Fruit fly (Drosophila melanogaster) whole organism, embryonic: Measurements from ENCODE around the gene Hsp22.

Experiments used
- Atf6 ChIP-seq: fragments of 200-800 bp; sonication (Bioruptor generic); IDR thresholded peaks from 2 replicates; pipeline ENCODE4 v1.3.6; 2022; ENCODE audit warnings: missing biosample characterization, missing genetic modification characterization
- BEAF-32 ChIP-seq: fragments of 200-800 bp; sonication (Bioruptor generic); optimal IDR thresholded peaks from 3 replicates; lab custom pipeline; 2017; ENCODE audit warnings: missing biosample characterization, missing genetic modification characterization, mild to moderate bottlenecking, moderate library complexity, missing genetic modification reagents
- CG11695 ChIP-seq: fragments of 200-800 bp; sonication (Bioruptor generic); IDR thresholded peaks from 3 replicates; pipeline ENCODE4 v1.3.6; 2022; ENCODE audit warnings: missing biosample characterization, missing genetic modification characterization
- CG12104 ChIP-seq: fragments of 200-800 bp; sonication (Bioruptor generic); optimal IDR thresholded peaks from 3 replicates; lab custom pipeline; 2016; ENCODE audit warnings: missing biosample characterization, missing genetic modification characterization
- CG1603 ChIP-seq: fragments of 200-800 bp; sonication (Bioruptor generic); optimal IDR thresholded peaks from 2 replicates; lab custom pipeline; 2019; ENCODE audit warnings: missing biosample characterization, mild to moderate bottlenecking, missing genetic modification characterization, moderate library complexity
- CG17568 ChIP-seq: fragments of 200-800 bp; sonication (Bioruptor generic); optimal IDR thresholded peaks from 2 replicates; lab custom pipeline; 2018; ENCODE audit warnings: missing biosample characterization, mild to moderate bottlenecking, missing genetic modification characterization, moderate library complexity
- CG1832 ChIP-seq: fragments of 200-800 bp; sonication (Bioruptor generic); optimal IDR thresholded peaks from 2 replicates; lab custom pipeline; 2017; ENCODE audit warnings: missing biosample characterization, mild to moderate bottlenecking, missing genetic modification characterization, inconsistent platforms
- CG30431 ChIP-seq: fragments of 200-800 bp; sonication (Bioruptor generic); optimal IDR thresholded peaks from 2 replicates; lab custom pipeline; 2017; ENCODE audit warnings: missing biosample characterization, missing genetic modification characterization
- CG4617 ChIP-seq: fragments of 200-800 bp; sonication (Bioruptor generic); optimal IDR thresholded peaks from 3 replicates; lab custom pipeline; 2016; ENCODE audit warnings: missing biosample characterization, missing genetic modification characterization, borderline replicate concordance
- CG5953 ChIP-seq: fragments of 200-800 bp; sonication (Bioruptor generic); IDR thresholded peaks from 2 replicates; pipeline ENCODE4 v1.3.6; 2022; ENCODE audit warnings: missing biosample characterization, missing genetic modification characterization
- CG6254 ChIP-seq: fragments of 200-800 bp; sonication (Bioruptor generic); optimal IDR thresholded peaks from 3 replicates; lab custom pipeline; 2017; ENCODE audit warnings: mild to moderate bottlenecking, missing biosample characterization, missing genetic modification reagents, missing genetic modification characterization
- CG7357 ChIP-seq: fragments of 200-800 bp; sonication (Bioruptor generic); IDR thresholded peaks from 3 replicates; pipeline ENCODE4 v1.3.6; 2022; ENCODE audit warnings: missing biosample characterization, missing genetic modification characterization
- CG8089 ChIP-seq: fragments of 200-800 bp; sonication (Bioruptor generic); optimal IDR thresholded peaks from 3 replicates; lab custom pipeline; 2016; ENCODE audit warnings: missing biosample characterization, missing genetic modification characterization
- Dp ChIP-seq: fragments of 200-800 bp; sonication (Bioruptor generic); optimal IDR thresholded peaks from 2 replicates; lab custom pipeline; 2018; ENCODE audit warnings: missing biosample characterization, mild to moderate bottlenecking, missing genetic modification characterization, moderate library complexity
- Fer2 ChIP-seq: fragments of 200-800 bp; sonication (Bioruptor generic); optimal IDR thresholded peaks from 2 replicates; lab custom pipeline; 2018; ENCODE audit warnings: missing biosample characterization, mild to moderate bottlenecking, missing genetic modification characterization, moderate library complexity
- Gug ChIP-seq: fragments of 200-800 bp; sonication (Bioruptor generic); IDR thresholded peaks from 4 replicates; pipeline ENCODE4 v1.3.6; 2022; ENCODE audit warnings: missing biosample characterization, missing genetic modification characterization
- HmgZ ChIP-seq: fragments of 200-800 bp; sonication (Bioruptor generic); optimal IDR thresholded peaks from 2 replicates; lab custom pipeline; 2018; ENCODE audit warnings: missing biosample characterization, mild to moderate bottlenecking, missing genetic modification characterization
- Lhr ChIP-seq: fragments of 200-800 bp; sonication (Bioruptor generic); optimal IDR thresholded peaks from 3 replicates; lab custom pipeline; 2017; ENCODE audit warnings: mild to moderate bottlenecking, missing biosample characterization, missing genetic modification reagents, missing genetic modification characterization
- Meics ChIP-seq: fragments of 200-800 bp; sonication (Bioruptor generic); optimal IDR thresholded peaks from 2 replicates; lab custom pipeline; 2017; ENCODE audit warnings: missing biosample characterization, mild to moderate bottlenecking, missing genetic modification characterization
- Oaz ChIP-seq: fragments of 200-800 bp; sonication (Bioruptor generic); IDR thresholded peaks from 2 replicates; pipeline ENCODE4 v1.3.6; 2022; ENCODE audit warnings: missing biosample characterization, missing genetic modification characterization
- PHDP ChIP-seq: fragments of 200-800 bp; sonication (Bioruptor generic); optimal IDR thresholded peaks from 3 replicates; lab custom pipeline; 2018; ENCODE audit warnings: missing biosample characterization, mild to moderate bottlenecking, missing genetic modification characterization, moderate library complexity
- Rfx ChIP-seq: fragments of 200-800 bp; sonication (Bioruptor generic); IDR thresholded peaks from 2 replicates; pipeline ENCODE4 v1.3.6; 2022; ENCODE audit warnings: missing biosample characterization, missing genetic modification characterization
- Scr ChIP-seq: fragments of 200-800 bp; sonication (Bioruptor generic); IDR thresholded peaks from 2 replicates; pipeline ENCODE4 v1.3.6; 2022; ENCODE audit warnings: missing biosample characterization, missing genetic modification characterization; ENCODE audit not compliant: partially characterized antibody
- Side ChIP-seq: fragments of 200-800 bp; sonication (Bioruptor generic); optimal IDR thresholded peaks from 2 replicates; lab custom pipeline; 2016; ENCODE audit warnings: missing biosample characterization, missing genetic modification characterization
- Tbp ChIP-seq: fragments of >200 bp; optimal IDR thresholded peaks from 2 replicates; lab custom pipeline; 2018; ENCODE audit warnings: missing biosample characterization, missing genetic modification characterization
- Usf ChIP-seq: fragments of 200-800 bp; sonication (Bioruptor generic); optimal IDR thresholded peaks from 2 replicates; lab custom pipeline; 2017; ENCODE audit warnings: missing genotype, missing biosample characterization, missing genetic modification characterization
- Vsx1 ChIP-seq: fragments of 200-800 bp; sonication (Bioruptor generic); optimal IDR thresholded peaks from 2 replicates; lab custom pipeline; 2017; ENCODE audit warnings: missing biosample characterization, mild to moderate bottlenecking, missing genetic modification characterization, missing genetic modification reagents
- ab ChIP-seq: fragments of 200-800 bp; sonication (Bioruptor generic); optimal IDR thresholded peaks from 2 replicates; lab custom pipeline; 2016; ENCODE audit warnings: missing biosample characterization, missing genetic modification characterization
- ac ChIP-seq: fragments of 200-800 bp; sonication (Bioruptor generic); optimal IDR thresholded peaks from 3 replicates; lab custom pipeline; 2017; ENCODE audit warnings: missing biosample characterization, mild to moderate bottlenecking, missing genetic modification characterization
- al ChIP-seq: fragments of 200-800 bp; sonication (Bioruptor generic); IDR thresholded peaks from 2 replicates; pipeline ENCODE4 v1.3.6; 2022; ENCODE audit warnings: missing biosample characterization, missing genetic modification characterization
- amos ChIP-seq: fragments of 200-800 bp; sonication (Bioruptor generic); IDR thresholded peaks from 2 replicates; pipeline ENCODE4 v1.3.6; 2022; ENCODE audit warnings: missing biosample characterization, missing genetic modification characterization; ENCODE audit not compliant: partially characterized antibody
- bbx ChIP-seq: fragments of 200-800 bp; sonication (Bioruptor generic); IDR thresholded peaks from 2 replicates; pipeline ENCODE4 v1.3.6; 2022; ENCODE audit warnings: missing biosample characterization, missing genetic modification characterization; ENCODE audit not compliant: partially characterized antibody
- br ChIP-seq: fragments of >200 bp; optimal IDR thresholded peaks from 2 replicates; lab custom pipeline; 2017
- crp ChIP-seq, 2 experiments: fragments of 200-800 bp; sonication (Bioruptor generic); optimal IDR thresholded peaks; 2 replicates in 1 of 2; 3 replicates in 1 of 2; lab custom pipeline; 2017; ENCODE audit warnings: missing biosample characterization in 2 of 2, missing genetic modification characterization in 2 of 2, mild to moderate bottlenecking in 1 of 2, moderate library complexity in 1 of 2
- dmrt11E ChIP-seq: fragments of 200-800 bp; sonication (Bioruptor generic); optimal IDR thresholded peaks from 3 replicates; lab custom pipeline; 2018; ENCODE audit warnings: missing biosample characterization, mild to moderate bottlenecking, missing genetic modification characterization, moderate library complexity
- dpn ChIP-seq, 2 experiments: fragments of 200-800 bp; sonication (Bioruptor generic); optimal IDR thresholded peaks; 3 replicates each; lab custom pipeline; 2016; ENCODE audit warnings: missing biosample characterization in 2 of 2, missing genetic modification characterization in 2 of 2
- grau ChIP-seq: fragments of 200-800 bp; optimal IDR thresholded peaks from 3 replicates; lab custom pipeline; 2019; ENCODE audit warnings: missing biosample characterization, mild to moderate bottlenecking, missing genetic modification characterization, moderate library complexity
- gsb-n ChIP-seq: fragments of 200-800 bp; sonication (Bioruptor generic); optimal IDR thresholded peaks from 3 replicates; lab custom pipeline; 2018; ENCODE audit warnings: missing biosample characterization, mild to moderate bottlenecking, missing genetic modification characterization
- inv ChIP-seq: fragments of 200-800 bp; sonication (Bioruptor generic); IDR thresholded peaks from 2 replicates; pipeline ENCODE4 v1.3.6; 2022; ENCODE audit warnings: missing biosample characterization, missing genetic modification characterization; ENCODE audit not compliant: partially characterized antibody
- kah ChIP-seq: fragments of 200-800 bp; sonication (Bioruptor generic); optimal IDR thresholded peaks from 2 replicates; lab custom pipeline; 2018; ENCODE audit warnings: missing biosample characterization, mild to moderate bottlenecking, missing genetic modification characterization
- ken ChIP-seq: fragments of 200-800 bp; sonication (Bioruptor generic); IDR thresholded peaks from 3 replicates; pipeline ENCODE4 v1.3.6; 2022; ENCODE audit warnings: missing biosample characterization, missing genetic modification characterization
- lmd ChIP-seq: fragments of 200-800 bp; sonication (Bioruptor generic); IDR thresholded peaks from 2 replicates; pipeline ENCODE4 v1.3.6; 2022; ENCODE audit warnings: missing biosample characterization, missing genetic modification characterization
- repo ChIP-seq: fragments of 200-800 bp; sonication (Bioruptor generic); optimal IDR thresholded peaks from 2 replicates; lab custom pipeline; 2016; ENCODE audit warnings: missing biosample characterization, missing genetic modification characterization
- run ChIP-seq: fragments of 200-800 bp; sonication (Bioruptor generic); optimal IDR thresholded peaks from 3 replicates; lab custom pipeline; 2018; ENCODE audit warnings: missing biosample characterization, mild to moderate bottlenecking, missing genetic modification characterization
- salm ChIP-seq: fragments of 200-800 bp; sonication (Bioruptor generic); optimal IDR thresholded peaks from 2 replicates; lab custom pipeline; 2018; ENCODE audit warnings: missing biosample characterization, mild to moderate bottlenecking, missing genetic modification characterization
- sc ChIP-seq, 3 experiments: fragments of >200 bp in 2 of 3; fragments of 200-800 bp in 1 of 3; sonication (Bioruptor generic) in 1 of 3; optimal IDR thresholded peaks; 2 replicates in 2 of 3; 3 replicates in 1 of 3; lab custom pipeline; 2017; ENCODE audit warnings: mild to moderate bottlenecking in 1 of 3, missing biosample characterization in 1 of 3, missing genetic modification characterization in 1 of 3, missing genetic modification reagents in 1 of 3
- so ChIP-seq: fragments of 200-800 bp; sonication (Bioruptor generic); IDR thresholded peaks from 3 replicates; pipeline ENCODE4 v1.3.6; 2022; ENCODE audit warnings: missing biosample characterization, missing genetic modification characterization
- sob ChIP-seq: fragments of 200-800 bp; sonication (Bioruptor generic); IDR thresholded peaks from 2 replicates; pipeline ENCODE4 v1.3.6; 2022; ENCODE audit warnings: missing biosample characterization, missing genetic modification characterization
- tll ChIP-seq, 2 experiments: fragments of 200-800 bp in 1 of 2; fragments of >200 bp in 1 of 2; sonication (Bioruptor generic) in 1 of 2; optimal IDR thresholded peaks; 2 replicates each; lab custom pipeline; 2017 to 2019; ENCODE audit warnings: missing biosample characterization in 2 of 2, missing genetic modification characterization in 2 of 2, mild to moderate bottlenecking in 1 of 2, moderate library complexity in 1 of 2
- tx ChIP-seq: fragments of 200-800 bp; sonication (Bioruptor generic); optimal IDR thresholded peaks from 2 replicates; lab custom pipeline; 2016; ENCODE audit warnings: missing biosample characterization, missing genetic modification characterization
- wdn ChIP-seq: fragments of 200-800 bp; sonication (Bioruptor generic); IDR thresholded peaks from 2 replicates; pipeline ENCODE4 v1.3.6; 2022; ENCODE audit warnings: missing biosample characterization, missing genetic modification characterization

Hsp22 gene

DNA sequence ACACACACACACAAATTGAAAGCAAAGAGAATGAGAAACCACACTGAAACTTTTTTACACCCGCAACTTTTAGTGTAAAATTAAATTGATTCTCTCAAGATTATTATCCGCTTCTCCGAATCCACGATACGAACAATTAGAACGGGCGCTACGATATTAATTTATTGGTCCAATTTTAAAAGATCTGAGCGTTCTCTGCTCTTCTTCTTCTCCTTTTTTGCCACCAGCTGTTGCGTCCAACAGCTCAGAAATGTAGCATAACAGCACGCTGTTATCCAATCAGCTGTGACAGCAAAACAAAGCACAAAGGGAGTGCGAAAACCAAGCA lies 14.1 kb upstream of the Hsp22 start, which contains the start of the genes UGP and Svip (continued):
- TF ChIP-seq ac (GFP tag; lab: Kevin White, UChicago) (no peak), BEAF-32 (GFP tag; lab: Kevin White, UChicago) (peak; percentile 15), inv (GFP tag; lab: Robert Waterston, UW) (no peak), CG7357 (GFP tag; lab: Robert Waterston, UW) (no peak), sc (optimal IDR thresholded peaks at IDR 0.05; lab: Kevin White, UChicago) (no peak), sc (GFP tag; optimal IDR thresholded peaks at IDR 0.05; lab: Kevin White, UChicago) (no peak), repo (no peak), lmd (GFP tag; lab: Robert Waterston, UW) (no peak), PHDP (no peak), dpn (GFP tag; optimal IDR thresholded peaks at IDR 0.05; lab: Kevin White, UChicago) (no peak), ab (GFP tag; lab: Kevin White, UChicago) (no peak), tll (GFP tag; optimal IDR thresholded peaks at IDR 0.05; lab: Kevin White, UChicago) (no peak), Gug (GFP tag; lab: Robert Waterston, UW) (no peak), amos (GFP tag; lab: Robert Waterston, UW) (no peak), CG4617 (GFP tag; lab: Kevin White, UChicago) (peak; percentile 52), CG1603 (peak; percentile 41), crp (GFP tag; optimal IDR thresholded peaks at IDR 0.05; lab: Kevin White, UChicago) (peak; percentile 77 to 95), CG5953 (GFP tag; lab: Robert Waterston, UW) (no peak), Fer2 (no peak), Dp (GFP tag; lab: Kevin White, UChicago) (peak; percentile 21), salm (tag; lab: Kevin White, UChicago) (no peak), dmrt11E (tag; lab: Kevin White, UChicago) (no peak), CG12104 (GFP tag; lab: Kevin White, UChicago) (no peak), CG1832 (GFP tag; lab: Kevin White, UChicago) (no peak), CG11695 (GFP tag; lab: Robert Waterston, UW) (0 out of 3 replicates have a peak, but pooled peaks have one; percentile 21), run (tag; lab: Kevin White, UChicago) (no peak), Lhr (GFP tag; lab: Kevin White, UChicago) (no peak), Oaz (GFP tag; lab: Robert Waterston, UW) (no peak), al (GFP tag; lab: Robert Waterston, UW) (no peak), br (lab: Kevin White, UChicago) (no peak), Vsx1 (no peak), CG30431 (GFP tag; lab: Kevin White, UChicago) (no peak), HmgZ (tag; lab: Kevin White, UChicago) (no peak), tx (GFP tag; lab: Kevin White, UChicago) (no peak), wdn (GFP tag; lab: Robert Waterston, UW) (no peak), kah (no peak), ken (no peak), CG6254 (GFP tag; lab: Kevin White, UChicago) (no peak), sob (GFP tag; lab: Robert Waterston, UW) (no peak), CG8089 (GFP tag; lab: Kevin White, UChicago) (no peak), Usf (GFP tag; lab: Kevin White, UChicago) (no peak), Side (GFP tag; lab: Kevin White, UChicago) (no peak), Atf6 (GFP tag; lab: Robert Waterston, UW) (0 out of 2 replicates have a peak, but pooled peaks have one; percentile 8), bbx (GFP tag; lab: Robert Waterston, UW) (no peak), Scr (no peak), grau (tag; lab: Kevin White, UChicago) (no peak), Rfx (GFP tag; lab: Robert Waterston, UW) (no peak), Meics (no peak), gsb-n (tag; lab: Kevin White, UChicago) (peak; percentile 45), so (GFP tag; lab: Robert Waterston, UW) (no peak), Tbp (GFP tag; lab: Kevin White, UChicago) (no peak), CG17568 (GFP tag; lab: Kevin White, UChicago) (peak; percentile 25)
